Worm (Caenorhabditis elegans) whole organism, L4 larva: Measurements from ENCODE around the gene irld-24.

Experiments
- egl-43 ChIP-seq: fragments of 200-800 bp; sonication (Bioruptor generic); IDR thresholded peaks from 2 replicates; pipeline ENCODE4 v1.3.6; 2022; ENCODE audit warnings: missing genetic modification reagents, missing genetic modification characterization, missing compliant biosample characterization
- fkh-10 ChIP-seq: fragments of 150-350 bp; optimal IDR thresholded peaks from 2 replicates; lab custom pipeline; 2014; ENCODE audit warnings: missing biosample characterization, missing genetic modification reagents, missing genetic modification characterization
- lin-13 ChIP-seq: fragments of 150-350 bp; optimal IDR thresholded peaks from 2 replicates; lab custom pipeline; 2014; ENCODE audit warnings: missing biosample characterization, missing genetic modification reagents, missing genetic modification characterization
- lsy-2 ChIP-seq, 2 experiments: fragments of 150-350 bp in 1 of 2; sonication (generic microtip) in 1 of 2; optimal IDR thresholded peaks; 2 replicates each; lab custom pipeline; 2014 to 2017; ENCODE audit warnings: missing biosample characterization in 2 of 2, missing genetic modification characterization in 2 of 2
- pha-4 ChIP-seq, 2 experiments: fragments of 150-350 bp in 1 of 2; fragments of 200-800 bp in 1 of 2; sonication (Bioruptor generic) in 1 of 2; IDR thresholded peaks in 1 of 2; optimal IDR thresholded peaks in 1 of 2; 2 replicates each; pipeline versions ENCODE4 v1.3.6 to Lab custom; 2014 to 2022; ENCODE audit warnings: missing genetic modification characterization in 2 of 2, missing genetic modification reagents in 2 of 2, missing biosample characterization in 1 of 2, missing compliant biosample characterization in 1 of 2
- unc-62 ChIP-seq, 3 experiments: fragments of 150-350 bp in 1 of 3; sonication (generic microtip); optimal IDR thresholded peaks in 2 of 3; peaks in 1 of 3; 1 replicate in 1 of 3; 2 replicates in 2 of 3; lab custom pipeline; 2014 to 2017; ENCODE audit warnings: missing biosample characterization in 3 of 3, missing genetic modification characterization in 3 of 3, missing genetic modification reagents in 3 of 3, missing genotype in 1 of 3

- TF ChIP-seq lin-13 (GFP tag; lab: Kevin White, UChicago), result no peak
- no peak for TF ChIP-seq fkh-10 (GFP tag; lab: Kevin White, UChicago)
- TF ChIP-seq pha-4 (GFP tag; IDR thresholded peaks at IDR 0.05; lab: Robert Waterston, UW), result no peak
- TF ChIP-seq pha-4 (tag; optimal IDR thresholded peaks at IDR 0.05; lab: Kevin White, UChicago), result no peak
- TF ChIP-seq unc-62 (GFP tag; optimal IDR thresholded peaks at IDR 0.05 in 1 of 2; lab: Kevin White, UChicago), result no peak
- no peak for TF ChIP-seq unc-62 (tag; optimal IDR thresholded peaks at IDR 0.05; lab: Kevin White, UChicago)
- TF ChIP-seq lsy-2 (tag; optimal IDR thresholded peaks at IDR 0.05; lab: Kevin White, UChicago), result no peak
- no peak for TF ChIP-seq egl-43 (GFP tag; lab: Robert Waterston, UW)
These were observed 52.9 kb downstream of the irld-24 start for ce11 chrX:14039293-14039692.
